Worm (Caenorhabditis elegans) whole organism, young adult: ENCODE results near the gene gldi-5.

Experiments
- D2030.7 ChIP-seq: fragments of 200-800 bp; sonication (Bioruptor generic); IDR thresholded peaks from 2 replicates; pipeline ENCODE4 v1.3.6; 2022; ENCODE audit warnings: missing genetic modification reagents, missing genetic modification characterization, missing compliant biosample characterization
- F10E7.11 ChIP-seq: sonication (generic microtip); optimal IDR thresholded peaks from 2 replicates; lab custom pipeline; 2017; ENCODE audit warnings: mild to moderate bottlenecking, missing genetic modification characterization, moderate library complexity, missing compliant biosample characterization
- F33H1.4 ChIP-seq: fragments of 200-800 bp; sonication (Bioruptor generic); IDR thresholded peaks from 2 replicates; pipeline ENCODE4 v1.3.6; 2022; ENCODE audit warnings: missing genetic modification reagents, missing genetic modification characterization, missing compliant biosample characterization
- F37B4.10 ChIP-seq: fragments of 200-800 bp; sonication (Bioruptor generic); IDR thresholded peaks from 2 replicates; pipeline ENCODE4 v1.3.6; 2022; ENCODE audit warnings: missing genetic modification characterization, missing compliant biosample characterization
- F55B11.4 ChIP-seq: sonication (generic microtip); optimal IDR thresholded peaks from 2 replicates; lab custom pipeline; 2016; ENCODE audit warnings: missing compliant biosample characterization, missing genetic modification characterization, borderline replicate concordance; ENCODE audit not compliant: insufficient read depth
- K11D2.4 ChIP-seq: fragments of 200-800 bp; sonication (Bioruptor generic); IDR thresholded peaks from 2 replicates; pipeline ENCODE4 v1.3.6; 2022; ENCODE audit warnings: missing genetic modification reagents, missing genetic modification characterization, missing compliant biosample characterization
- T07F8.4 ChIP-seq: sonication (generic microtip); optimal IDR thresholded peaks from 2 replicates; lab custom pipeline; 2016; ENCODE audit warnings: mild to moderate bottlenecking, missing genetic modification characterization, moderate library complexity, missing compliant biosample characterization
- Y79H2A.3 ChIP-seq: fragments of 200-800 bp; sonication (Bioruptor generic); conservative IDR thresholded peaks from 2 replicates; pipeline ENCODE4 v1.3.6; 2022; ENCODE audit warnings: missing genetic modification reagents, missing genetic modification characterization, missing compliant biosample characterization
- Y95B8A.8 ChIP-seq: fragments of 200-800 bp; sonication (Bioruptor generic); IDR thresholded peaks from 2 replicates; pipeline ENCODE4 v1.3.6; 2022; ENCODE audit warnings: missing genetic modification reagents, missing genetic modification characterization, missing compliant biosample characterization
- ama-1 ChIP-seq, 3 experiments: fragments of 150-350 bp in 1 of 3; sonication (generic microtip) in 2 of 3; optimal IDR thresholded peaks; 2 replicates each; lab custom pipeline; 2014 to 2018; ENCODE audit warnings: missing biosample characterization in 2 of 3, missing genetic modification characterization in 2 of 3, missing genetic modification reagents in 2 of 3
- aptf-3 ChIP-seq: fragments of 200-800 bp; sonication (Bioruptor generic); IDR thresholded peaks from 2 replicates; pipeline ENCODE4 v1.3.6; 2022; ENCODE audit warnings: missing genetic modification characterization, missing compliant biosample characterization
- atf-7 ChIP-seq: sonication (generic microtip); optimal IDR thresholded peaks from 2 replicates; lab custom pipeline; 2017; ENCODE audit warnings: mild to moderate bottlenecking, missing genetic modification characterization, missing compliant biosample characterization
- athp-1 ChIP-seq: sonication (generic microtip); optimal IDR thresholded peaks from 2 replicates; lab custom pipeline; 2017; ENCODE audit warnings: mild to moderate bottlenecking, missing genetic modification characterization, missing compliant biosample characterization
- attf-5 ChIP-seq: fragments of 200-800 bp; sonication (Bioruptor generic); optimal IDR thresholded peaks from 2 replicates; lab custom pipeline; 2018; ENCODE audit warnings: mild to moderate bottlenecking, missing genetic modification characterization, missing compliant biosample characterization
- ccch-3 ChIP-seq: fragments of 200-800 bp; sonication (Bioruptor generic); optimal IDR thresholded peaks from 2 replicates; lab custom pipeline; 2018; ENCODE audit warnings: mild to moderate bottlenecking, missing genetic modification characterization, missing compliant biosample characterization
- cebp-1 ChIP-seq, 2 experiments: fragments of 200-800 bp in 1 of 2; sonication (Bioruptor generic) in 1 of 2; sonication (generic microtip) in 1 of 2; IDR thresholded peaks in 1 of 2; optimal IDR thresholded peaks in 1 of 2; 2 replicates each; pipeline versions ENCODE4 v1.3.6 to Lab custom; 2017 to 2022; ENCODE audit warnings: missing compliant biosample characterization in 2 of 2, missing genetic modification characterization in 2 of 2, mild to moderate bottlenecking in 1 of 2, missing genetic modification reagents in 1 of 2, moderate library complexity in 1 of 2
- ceh-40 ChIP-seq: fragments of 200-800 bp; sonication (Bioruptor generic); IDR thresholded peaks from 2 replicates; pipeline ENCODE4 v1.3.6; 2022; ENCODE audit warnings: missing genetic modification characterization, missing compliant biosample characterization
- ceh-91 ChIP-seq: fragments of 200-800 bp; sonication (Bioruptor generic); IDR thresholded peaks from 2 replicates; pipeline ENCODE4 v1.3.6; 2022; ENCODE audit warnings: missing genetic modification reagents, missing genetic modification characterization, missing compliant biosample characterization
- chd-7 ChIP-seq: sonication (generic microtip); optimal IDR thresholded peaks from 2 replicates; lab custom pipeline; 2016; ENCODE audit warnings: mild to moderate bottlenecking, missing genetic modification characterization, moderate library complexity, missing compliant biosample characterization
- dpl-1 ChIP-seq: fragments of 150-350 bp; optimal IDR thresholded peaks from 2 replicates; lab custom pipeline; 2014; ENCODE audit warnings: missing biosample characterization, missing genetic modification reagents, missing genetic modification characterization
- efl-1 ChIP-seq: fragments of 150-350 bp; optimal IDR thresholded peaks from 2 replicates; lab custom pipeline; 2014; ENCODE audit warnings: missing biosample characterization, missing genetic modification reagents, missing genetic modification characterization
- ekl-4 ChIP-seq: fragments of 200-800 bp; sonication (Bioruptor generic); IDR thresholded peaks from 2 replicates; pipeline ENCODE4 v1.3.6; 2022; ENCODE audit warnings: missing genetic modification reagents, missing genetic modification characterization, missing compliant biosample characterization
- hlh-12 ChIP-seq: sonication (generic microtip); optimal IDR thresholded peaks from 2 replicates; lab custom pipeline; 2016; ENCODE audit warnings: missing genetic modification characterization, missing compliant biosample characterization
- hsf-1 ChIP-seq: fragments of 200-800 bp; sonication (Bioruptor generic); IDR thresholded peaks from 2 replicates; pipeline ENCODE4 v1.3.6; 2022; ENCODE audit warnings: missing genetic modification reagents, missing genetic modification characterization, missing compliant biosample characterization
- lin-26 ChIP-seq: fragments of 200-800 bp; sonication (Bioruptor generic); IDR thresholded peaks from 2 replicates; pipeline ENCODE4 v1.3.6; 2022; ENCODE audit warnings: missing genetic modification reagents, missing genetic modification characterization, missing compliant biosample characterization
- lin-40 ChIP-seq: sonication (generic microtip); optimal IDR thresholded peaks from 2 replicates; lab custom pipeline; 2016; ENCODE audit warnings: missing genetic modification characterization, mild to moderate bottlenecking, missing compliant biosample characterization, missing genotype, missing genetic modification reagents
- lin-54 ChIP-seq: fragments of 200-800 bp; sonication (Bioruptor generic); optimal IDR thresholded peaks from 2 replicates; lab custom pipeline; 2018; ENCODE audit warnings: mild to moderate bottlenecking, missing genetic modification characterization, missing compliant biosample characterization
- lsl-1 ChIP-seq: fragments of 200-800 bp; sonication (Bioruptor generic); optimal IDR thresholded peaks from 2 replicates; lab custom pipeline; 2018; ENCODE audit warnings: mild to moderate bottlenecking, missing genetic modification characterization, moderate library complexity, missing compliant biosample characterization
- madf-10 ChIP-seq: sonication (generic microtip); optimal IDR thresholded peaks from 2 replicates; lab custom pipeline; 2016; ENCODE audit warnings: mild to moderate bottlenecking, missing genetic modification characterization, missing compliant biosample characterization
- madf-6 ChIP-seq: fragments of 200-800 bp; sonication (Bioruptor generic); IDR thresholded peaks from 2 replicates; pipeline ENCODE4 v1.3.6; 2022; ENCODE audit warnings: missing genetic modification reagents, missing genetic modification characterization, missing compliant biosample characterization
- madf-8 ChIP-seq: fragments of 200-800 bp; sonication (Bioruptor generic); conservative IDR thresholded peaks from 2 replicates; pipeline ENCODE4 v1.3.6; 2022; ENCODE audit warnings: missing genetic modification reagents, missing genetic modification characterization, missing compliant biosample characterization
- mel-28 ChIP-seq: sonication (generic microtip); optimal IDR thresholded peaks from 2 replicates; lab custom pipeline; 2016; ENCODE audit warnings: borderline replicate concordance, mild to moderate bottlenecking, missing genetic modification characterization, missing compliant biosample characterization
- nfya-1 ChIP-seq: sonication (generic microtip); optimal IDR thresholded peaks from 2 replicates; lab custom pipeline; 2017; ENCODE audit warnings: antibody characterized with exemption, missing compliant biosample characterization, missing genetic modification characterization, borderline replicate concordance; ENCODE audit not compliant: insufficient read depth
- nhr-90 ChIP-seq: sonication (generic microtip); optimal IDR thresholded peaks from 2 replicates; lab custom pipeline; 2016; ENCODE audit warnings: missing genotype, mild to moderate bottlenecking, missing genetic modification characterization, missing compliant biosample characterization
- pbrm-1 ChIP-seq: fragments of 200-800 bp; sonication (Bioruptor generic); IDR thresholded peaks from 2 replicates; pipeline ENCODE4 v1.3.6; 2022; ENCODE audit warnings: missing genetic modification reagents, missing genetic modification characterization, missing compliant biosample characterization
- rec-8 ChIP-seq, 2 experiments: sonication (generic microtip); optimal IDR thresholded peaks; 2 replicates each; lab custom pipeline; 2016; ENCODE audit warnings: mild to moderate bottlenecking in 2 of 2, missing genetic modification characterization in 2 of 2, missing genetic modification reagents in 2 of 2, missing genotype in 2 of 2, missing biosample characterization in 1 of 2, missing compliant biosample characterization in 1 of 2, moderate library complexity in 1 of 2
- snpc-3.4 ChIP-seq: sonication (generic microtip); optimal IDR thresholded peaks from 2 replicates; lab custom pipeline; 2017; ENCODE audit warnings: missing genetic modification characterization, mild to moderate bottlenecking, missing compliant biosample characterization, antibody characterized with exemption, moderate library complexity, missing genotype, missing genetic modification reagents
- tbp1 ChIP-seq: fragments of 200-800 bp; sonication (Bioruptor generic); optimal IDR thresholded peaks from 2 replicates; lab custom pipeline; 2018; ENCODE audit warnings: mild to moderate bottlenecking, missing genetic modification characterization, missing compliant biosample characterization
- ztf-25 ChIP-seq: fragments of 200-800 bp; sonication (Bioruptor generic); IDR thresholded peaks from 2 replicates; pipeline ENCODE4 v1.3.6; 2022; ENCODE audit warnings: missing genetic modification reagents, missing genetic modification characterization, missing compliant biosample characterization
- ztf-6 ChIP-seq: fragments of 200-800 bp; sonication (Bioruptor generic); IDR thresholded peaks from 2 replicates; pipeline ENCODE4 v1.3.6; 2022; ENCODE audit warnings: missing genetic modification reagents, missing genetic modification characterization, missing compliant biosample characterization

gldi-5 gene

DNA sequence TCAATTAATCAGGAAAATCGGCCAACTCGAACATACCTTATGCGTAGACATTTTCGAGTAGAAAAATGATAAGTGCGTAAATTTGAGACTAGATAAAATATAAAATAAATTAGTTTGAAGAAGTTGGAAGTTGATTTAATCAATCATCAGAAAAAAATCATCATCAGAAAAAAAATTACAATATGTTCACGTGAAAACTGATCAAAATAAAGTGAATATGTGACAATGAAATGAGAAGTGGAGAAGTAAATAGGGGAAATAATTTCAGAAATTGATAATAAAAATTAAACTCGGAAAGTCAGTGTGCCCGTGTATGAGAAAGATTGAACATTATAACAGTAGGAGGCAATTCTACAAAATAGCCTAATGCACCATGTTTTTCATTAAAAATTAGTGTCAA, 3.2 kb upstream of the gldi-5 start, which contains the start of gene F34D10.9:
F34D10.9 (minus strand) TSS at position 101 of the 400 bp plus-strand sequence.
- 0 out of 2 replicates have a peak, but pooled peaks have one; percentile 2 for TF ChIP-seq Y79H2A.3
- no peak for TF ChIP-seq dpl-1
- no peak for TF ChIP-seq ceh-40 (GFP tag; lab: Robert Waterston, UW)

DNA sequence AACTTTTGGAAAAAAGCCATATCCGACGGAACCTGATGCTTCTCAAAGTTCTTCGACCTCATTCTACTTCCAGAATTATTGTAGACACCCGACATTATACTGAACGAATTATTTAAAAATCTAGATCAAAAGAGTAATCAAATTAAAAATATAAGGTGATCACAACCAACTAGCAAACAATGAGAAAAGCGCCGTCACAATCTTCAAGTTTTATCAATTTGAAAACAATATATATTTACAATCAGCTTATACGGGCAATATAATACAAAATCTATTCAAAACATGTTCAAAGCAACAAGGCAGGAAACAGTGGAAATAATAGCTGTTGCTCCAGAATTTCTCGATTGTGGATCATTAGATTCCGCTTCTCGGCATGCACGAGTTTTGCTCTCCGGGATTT, 1.4 kb downstream of the gldi-5 start, which contains the start of gene C14B1.12:
C14B1.12 (minus strand) TSS at position 101 of the 400 bp plus-strand sequence.
- peak; percentile 60; the same call in 1 of the 2 replicates for TF ChIP-seq ekl-4
- no peak for TF ChIP-seq lin-40

DNA sequence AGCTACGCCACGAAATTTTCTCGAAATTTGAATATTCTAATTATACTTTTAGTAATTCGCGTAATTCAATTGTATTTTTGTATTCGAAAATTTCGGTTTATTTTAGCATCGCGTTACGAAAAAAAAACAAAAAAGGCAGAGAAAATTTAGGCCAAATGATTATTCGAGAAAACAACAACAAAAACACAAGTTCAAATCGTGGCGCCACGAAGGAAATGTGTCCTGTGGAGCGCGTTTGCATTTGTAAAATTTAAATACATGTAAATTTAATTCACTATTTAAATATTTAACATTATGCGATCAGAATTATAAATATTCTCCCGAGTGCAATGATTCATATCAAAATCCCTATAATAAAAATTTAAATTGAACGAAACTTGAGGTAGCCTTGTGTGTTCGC, 2.6 kb downstream of the gldi-5 start:
- TF ChIP-seq pbrm-1 (no peak), ztf-6 (GFP tag; lab: Robert Waterston, UW) (no peak), K11D2.4 (GFP tag; lab: Robert Waterston, UW) (no peak), madf-10 (no peak), lsl-1 (GFP tag; lab: Kevin White, UChicago) (peak; percentile 45), lin-26 (GFP tag; lab: Robert Waterston, UW) (no peak), lin-54 (GFP tag; lab: Kevin White, UChicago) (peak; percentile 63), D2030.7 (peak; percentile 56), madf-6 (GFP tag; lab: Robert Waterston, UW) (peak; percentile 61; the same call in 1 of the 2 replicates), snpc-3.4 (peak; percentile 65), nhr-90 (tag; lab: Kevin White, UChicago) (no peak), hlh-12 (no peak), ztf-25 (GFP tag; lab: Robert Waterston, UW) (no peak), athp-1 (tag; lab: Kevin White, UChicago) (no peak), ccch-3 (GFP tag; lab: Kevin White, UChicago) (no peak), atf-7 (no peak), F37B4.10 (GFP tag; lab: Robert Waterston, UW) (no peak), ceh-91 (GFP tag; lab: Robert Waterston, UW) (no peak), madf-8 (GFP tag; lab: Robert Waterston, UW) (peak; percentile 60), chd-7 (tag; lab: Kevin White, UChicago) (no peak), T07F8.4 (no peak), cebp-1 (GFP tag; IDR thresholded peaks at IDR 0.05; lab: Robert Waterston, UW) (no peak), cebp-1 (tag; optimal IDR thresholded peaks at IDR 0.05; lab: Kevin White, UChicago) (no peak), rec-8 (tag; optimal IDR thresholded peaks at IDR 0.05; lab: Kevin White, UChicago) (no peak), Y95B8A.8 (GFP tag; lab: Robert Waterston, UW) (no peak), F55B11.4 (no peak), aptf-3 (GFP tag; lab: Robert Waterston, UW) (no peak), efl-1 (GFP tag; lab: Kevin White, UChicago) (peak; percentile 79), F33H1.4 (GFP tag; lab: Robert Waterston, UW) (peak; percentile 54), attf-5 (GFP tag; lab: Kevin White, UChicago) (no peak), hsf-1 (GFP tag; lab: Robert Waterston, UW) (peak; percentile 88), tbp1 (GFP tag; lab: Kevin White, UChicago) (peak; percentile 4), nfya-1 (tag; lab: Kevin White, UChicago) (no peak), F10E7.11 (tag; lab: Kevin White, UChicago) (no peak), mel-28 (tag; lab: Kevin White, UChicago) (no peak), ama-1 (optimal IDR thresholded peaks at IDR 0.05; lab: Kevin White, UChicago) (no peak), ama-1 (GFP tag; optimal IDR thresholded peaks at IDR 0.05; lab: Kevin White, UChicago) (peak in 1 of 2 experiments; percentile 12), dpl-1 (no peak)
